Worm (Caenorhabditis elegans): ENCODE data around the gene tag-120.

Gene tag-120

DNA sequence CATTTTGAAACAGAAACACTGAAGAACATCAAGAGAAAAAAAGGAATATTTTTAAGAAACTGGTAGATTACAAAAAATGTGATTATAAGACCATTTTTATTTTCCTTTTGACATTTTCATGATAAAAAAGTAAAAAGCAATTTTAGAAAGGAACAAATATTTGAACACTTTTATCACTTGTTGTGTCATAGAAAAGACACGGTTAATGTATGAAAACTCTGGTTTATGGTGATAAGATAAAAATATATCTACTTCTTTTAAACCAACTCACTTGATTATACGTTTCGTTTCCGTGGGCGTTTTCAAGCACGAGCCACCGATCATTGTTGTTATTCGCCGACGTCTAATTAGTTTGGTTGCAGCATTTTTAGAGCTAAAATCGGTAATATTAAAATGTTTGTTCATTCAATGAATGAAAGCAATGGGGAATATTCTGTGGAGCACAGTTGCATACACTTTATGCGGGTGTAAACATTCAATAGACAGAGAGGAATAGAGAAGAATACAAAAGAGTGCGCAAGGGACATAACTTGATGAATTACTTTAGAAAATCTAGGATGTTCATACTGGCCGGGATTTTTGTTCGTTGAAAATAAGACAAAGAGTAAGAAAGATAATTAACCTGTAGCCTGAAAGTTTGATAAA is 36.3 kb downstream of the tag-120 start, which contains the start of gene sulp-8:
Gene sulp-8, minus strand, starts transcription at position 469 of the 645 bp plus-strand sequence.
- TF ChIP-seq snpc-4 (tag; optimal IDR thresholded peaks at IDR 0.05), result no peak
- TF ChIP-seq pha-4 (tag; optimal IDR thresholded peaks at IDR 0.05), result peak; percentile 57
- TF ChIP-seq ceh-43 (GFP tag; optimal IDR thresholded peaks at IDR 0.05), result no peak

DNA sequence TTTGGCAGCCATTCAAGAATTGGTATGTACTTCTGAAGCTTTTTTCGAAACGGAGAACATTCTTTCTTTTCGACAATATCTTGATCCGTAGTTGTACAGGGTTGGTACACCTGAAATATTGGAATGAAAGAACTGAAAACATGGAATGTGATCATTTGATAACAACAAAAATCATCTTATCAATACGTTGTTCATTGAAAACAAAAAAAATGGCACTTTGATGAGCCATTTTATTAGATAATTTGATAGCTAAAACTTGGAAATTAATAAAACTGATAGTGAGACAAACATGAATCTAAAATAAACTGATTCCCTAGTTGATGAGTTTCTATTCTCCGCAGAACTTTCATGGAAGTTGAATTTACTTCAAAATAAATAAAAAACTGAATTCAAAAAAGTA is 37.1 kb downstream of the tag-120 start:
- no peak for TF ChIP-seq lin-32 (GFP tag; optimal IDR thresholded peaks at IDR 0.05)

DNA sequence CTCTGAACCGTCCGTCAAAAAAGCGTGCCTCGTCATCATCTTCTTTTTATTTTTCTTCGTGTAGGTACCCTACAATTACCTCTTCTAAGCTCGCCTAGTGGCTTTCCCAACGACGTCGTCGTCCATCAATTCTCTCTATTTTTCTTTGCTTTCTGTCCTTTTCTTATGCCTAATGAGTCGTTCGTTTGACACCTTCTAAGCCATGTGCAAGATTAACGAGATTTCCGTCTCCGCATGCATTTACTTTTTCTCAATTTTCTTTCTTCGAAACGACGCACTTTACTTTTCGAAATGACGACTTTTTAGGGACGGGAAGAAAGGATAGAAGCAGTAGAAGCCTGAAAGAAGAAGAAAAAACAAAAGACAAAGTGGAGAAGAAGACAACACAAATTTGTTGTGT is 43.2 kb downstream of the tag-120 start, which contains the start of gene ZK287.1:
Gene ZK287.1, plus strand, starts transcription at position 301 of the 400 bp plus-strand sequence.
- TF ChIP-seq ces-1 (GFP tag; optimal IDR thresholded peaks at IDR 0.05), result peak; percentile 62
- TF ChIP-seq sem-2 (GFP tag; optimal IDR thresholded peaks at IDR 0.05), result no peak
- no peak for TF ChIP-seq nhr-76 (tag; optimal IDR thresholded peaks at IDR 0.05)

DNA sequence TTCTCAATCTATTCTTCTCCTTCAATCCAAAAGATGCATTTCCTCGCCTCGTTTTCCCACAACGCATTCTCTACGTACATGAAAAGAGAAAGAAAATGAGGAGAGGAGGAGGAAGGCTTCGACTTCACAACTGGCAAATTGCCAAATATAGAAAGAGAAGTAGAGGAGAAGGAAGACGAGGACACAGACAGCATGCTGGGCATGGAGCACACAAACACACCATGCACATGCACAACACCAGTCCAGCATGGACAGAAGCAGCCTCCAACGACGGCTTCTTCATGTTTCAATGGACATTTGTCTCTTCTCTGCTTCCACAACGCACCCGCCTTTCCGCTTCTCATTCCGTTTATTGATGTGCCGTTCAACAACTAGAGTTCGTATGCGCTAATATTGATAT is 45.0 kb downstream of the tag-120 start:
- TF ChIP-seq unc-39 (tag; optimal IDR thresholded peaks at IDR 0.05), result peak; percentile 38
- no peak for TF ChIP-seq lin-13 (tag; optimal IDR thresholded peaks at IDR 0.05)
- TF ChIP-seq mep-1 (tag; optimal IDR thresholded peaks at IDR 0.05), result peak; percentile 32
- no peak for TF ChIP-seq M03D4.4 (tag; optimal IDR thresholded peaks at IDR 0.05)
- TF ChIP-seq flh-1 (GFP tag; optimal IDR thresholded peaks at IDR 0.05), result no peak
- peak; percentile 65 for TF ChIP-seq ces-1 (GFP tag; optimal IDR thresholded peaks at IDR 0.05)
- TF ChIP-seq lsy-2 (tag; optimal IDR thresholded peaks at IDR 0.05), result peak; percentile 10

DNA sequence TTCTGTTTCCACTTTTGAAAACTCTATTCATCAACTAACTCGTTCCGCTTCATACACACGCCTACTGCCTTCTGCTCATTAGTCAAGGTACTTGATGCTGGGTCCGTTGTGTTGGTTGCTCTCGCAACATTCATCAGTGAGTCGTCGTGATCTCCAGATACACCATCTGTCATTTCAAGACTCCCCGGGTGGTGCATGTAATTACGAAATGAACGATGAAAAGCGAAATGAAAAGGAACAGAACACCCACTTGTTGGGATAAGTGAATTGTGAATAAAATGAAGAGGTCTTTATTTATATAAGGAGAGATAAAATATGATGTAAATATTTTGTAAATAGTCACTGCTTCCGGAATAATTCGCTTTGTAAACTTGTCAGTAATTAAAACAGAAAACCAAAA is 45.7 kb downstream of the tag-120 start:
- no peak for TF ChIP-seq elt-1 (tag; optimal IDR thresholded peaks at IDR 0.05; ENCODE audit: borderline replicate concordance, insufficient read depth)
- TF ChIP-seq ces-1 (GFP tag; optimal IDR thresholded peaks at IDR 0.05), result peak; percentile 76
- no peak for TF ChIP-seq tbx-8 (GFP tag; optimal IDR thresholded peaks at IDR 0.05)
- peak; percentile 85 for TF ChIP-seq cnd-1 (tag; optimal IDR thresholded peaks at IDR 0.05)
- peak; percentile 8 for TF ChIP-seq lin-32 (GFP tag; optimal IDR thresholded peaks at IDR 0.05)
- no peak for TF ChIP-seq drap-1 (GFP tag; optimal IDR thresholded peaks at IDR 0.05)
- no peak for TF ChIP-seq flh-1 (GFP tag; optimal IDR thresholded peaks at IDR 0.05)
- no peak for TF ChIP-seq ceh-39 (tag; optimal IDR thresholded peaks at IDR 0.05)
- TF ChIP-seq ceh-43 (GFP tag; optimal IDR thresholded peaks at IDR 0.05), result no peak

DNA sequence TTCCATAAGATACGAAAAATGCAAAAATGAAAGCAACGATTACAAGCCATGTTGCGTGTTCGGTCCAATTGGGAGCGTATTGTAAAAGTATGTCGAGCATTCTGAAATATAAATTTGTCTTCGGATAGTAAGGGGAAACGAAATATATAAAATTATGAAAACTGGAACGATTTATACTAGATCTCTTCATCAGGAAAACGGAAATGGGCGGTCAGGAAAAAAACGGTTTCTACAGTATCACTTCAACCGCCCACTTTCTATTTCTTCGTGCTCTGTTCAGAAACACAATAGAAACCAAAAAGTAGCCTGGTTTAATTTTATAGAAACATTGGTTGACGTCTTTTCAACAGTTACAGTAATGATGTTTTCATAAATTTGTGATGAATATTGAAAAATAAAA is 48.1 kb downstream of the tag-120 start, which contains the start of gene pitr-4:
Gene pitr-4, minus strand, starts transcription at position 101 of the 400 bp plus-strand sequence.
- TF ChIP-seq ceh-39 (tag; optimal IDR thresholded peaks at IDR 0.05), result no peak
- no peak for TF ChIP-seq sptf-1 (tag; optimal IDR thresholded peaks at IDR 0.05)
- TF ChIP-seq sem-2 (GFP tag; optimal IDR thresholded peaks at IDR 0.05), result no peak
- TF ChIP-seq cnd-1 (tag; optimal IDR thresholded peaks at IDR 0.05), result no peak
- TF ChIP-seq elt-3 (tag; optimal IDR thresholded peaks at IDR 0.05), result no peak
